Worm (Caenorhabditis elegans) whole organism, mixed stage, embryonic: ENCODE measurements around the gene ccdc-47.

Experiments used
- blmp-1 ChIP-seq: fragments of 150-350 bp; optimal IDR thresholded peaks from 2 replicates; lab custom pipeline; 2014; ENCODE audit warnings: missing biosample characterization, missing genetic modification characterization
- ceh-39 ChIP-seq: fragments of 150-350 bp; optimal IDR thresholded peaks from 2 replicates; lab custom pipeline; 2014; ENCODE audit warnings: missing biosample characterization, missing genetic modification characterization
- ceh-43 ChIP-seq: fragments of 200-800 bp; sonication (Bioruptor generic); optimal IDR thresholded peaks from 2 replicates; lab custom pipeline; 2018; ENCODE audit warnings: mild to moderate bottlenecking, missing genetic modification characterization, moderate library complexity, missing compliant biosample characterization
- ceh-83 ChIP-seq: fragments of 200-800 bp; sonication (Bioruptor generic); optimal IDR thresholded peaks from 2 replicates; lab custom pipeline; 2018; ENCODE audit warnings: mild to moderate bottlenecking, missing genetic modification characterization, missing compliant biosample characterization
- ces-1 ChIP-seq: fragments of 150-350 bp; optimal IDR thresholded peaks from 2 replicates; lab custom pipeline; 2014; ENCODE audit warnings: missing biosample characterization, missing genetic modification reagents, missing genetic modification characterization
- cnd-1 ChIP-seq: fragments of 200-800 bp; sonication (Bioruptor generic); optimal IDR thresholded peaks from 2 replicates; lab custom pipeline; 2018; ENCODE audit warnings: mild to moderate bottlenecking, missing genetic modification characterization, missing compliant biosample characterization
- drap-1 ChIP-seq: fragments of 200-800 bp; sonication (Bioruptor generic); optimal IDR thresholded peaks from 3 replicates; lab custom pipeline; 2018; ENCODE audit warnings: mild to moderate bottlenecking, missing genetic modification characterization, missing compliant biosample characterization
- elt-1 ChIP-seq: sonication (generic microtip); optimal IDR thresholded peaks from 2 replicates; lab custom pipeline; 2017; ENCODE audit warnings: missing genetic modification characterization, mild to moderate bottlenecking, missing compliant biosample characterization, antibody characterized with exemption, moderate library complexity, borderline replicate concordance; ENCODE audit not compliant: insufficient read depth
- flh-1 ChIP-seq: fragments of 200-800 bp; sonication (Bioruptor generic); optimal IDR thresholded peaks from 2 replicates; lab custom pipeline; 2018; ENCODE audit warnings: mild to moderate bottlenecking, missing genetic modification characterization, moderate library complexity, missing compliant biosample characterization
- hlh-1 ChIP-seq: fragments of 150-350 bp; optimal IDR thresholded peaks from 2 replicates; lab custom pipeline; 2014; ENCODE audit warnings: missing biosample characterization, missing genetic modification reagents, missing genetic modification characterization
- lin-13 ChIP-seq: fragments of 150-350 bp; optimal IDR thresholded peaks from 2 replicates; lab custom pipeline; 2014; ENCODE audit warnings: missing biosample characterization, missing genetic modification characterization
- lin-32 ChIP-seq: fragments of 200-800 bp; sonication (Bioruptor generic); optimal IDR thresholded peaks from 2 replicates; lab custom pipeline; 2018; ENCODE audit warnings: mild to moderate bottlenecking, missing genetic modification characterization, missing compliant biosample characterization
- lsy-2 ChIP-seq: fragments of 150-350 bp; optimal IDR thresholded peaks from 2 replicates; lab custom pipeline; 2014; ENCODE audit warnings: missing biosample characterization, missing genetic modification characterization
- mep-1 ChIP-seq: fragments of 150-350 bp; optimal IDR thresholded peaks from 2 replicates; lab custom pipeline; 2017; ENCODE audit warnings: missing biosample characterization, missing genetic modification reagents, missing genetic modification characterization, inconsistent platforms
- mls-2 ChIP-seq: sonication (generic microtip); optimal IDR thresholded peaks from 2 replicates; lab custom pipeline; 2016; ENCODE audit warnings: mild to moderate bottlenecking, missing genetic modification characterization, moderate library complexity, missing compliant biosample characterization
- nhr-12 ChIP-seq: fragments of 150-350 bp; optimal IDR thresholded peaks from 2 replicates; lab custom pipeline; 2014; ENCODE audit warnings: missing biosample characterization, missing genetic modification characterization
- nhr-2 ChIP-seq: fragments of 150-350 bp; optimal IDR thresholded peaks from 2 replicates; lab custom pipeline; 2014; ENCODE audit warnings: missing biosample characterization, missing genetic modification characterization
- nhr-237 ChIP-seq: fragments of 150-350 bp; optimal IDR thresholded peaks from 2 replicates; lab custom pipeline; 2014; ENCODE audit warnings: missing biosample characterization, missing genetic modification characterization
- nhr-28 ChIP-seq: fragments of 150-350 bp; optimal IDR thresholded peaks from 2 replicates; lab custom pipeline; 2014; ENCODE audit warnings: missing biosample characterization, missing genetic modification characterization
- pha-4 ChIP-seq: fragments of 150-350 bp; optimal IDR thresholded peaks from 2 replicates; lab custom pipeline; 2018; ENCODE audit warnings: missing biosample characterization, missing genetic modification reagents, missing genetic modification characterization
- sem-2 ChIP-seq: fragments of 200-800 bp; sonication (Bioruptor generic); optimal IDR thresholded peaks from 2 replicates; lab custom pipeline; 2018; ENCODE audit warnings: mild to moderate bottlenecking, missing genetic modification characterization, missing compliant biosample characterization
- snpc-4 ChIP-seq: fragments of 150-350 bp; optimal IDR thresholded peaks from 2 replicates; lab custom pipeline; 2014; ENCODE audit warnings: missing biosample characterization, missing genetic modification characterization
- sptf-1 ChIP-seq: sonication (generic microtip); optimal IDR thresholded peaks from 2 replicates; lab custom pipeline; 2017; ENCODE audit warnings: mild to moderate bottlenecking, missing genetic modification characterization, moderate library complexity, missing compliant biosample characterization
- tbx-8 ChIP-seq: fragments of 200-800 bp; sonication (Bioruptor generic); optimal IDR thresholded peaks from 2 replicates; lab custom pipeline; 2018; ENCODE audit warnings: mild to moderate bottlenecking, missing genetic modification characterization, moderate library complexity, missing compliant biosample characterization
- unc-120 ChIP-seq: sonication (generic microtip); optimal IDR thresholded peaks from 2 replicates; lab custom pipeline; 2017; ENCODE audit warnings: missing genetic modification characterization, missing compliant biosample characterization; ENCODE audit not compliant: poor library complexity, severe bottlenecking
- unc-39 ChIP-seq: fragments of 150-350 bp; optimal IDR thresholded peaks from 2 replicates; lab custom pipeline; 2014; ENCODE audit warnings: missing biosample characterization, missing genetic modification characterization
- unc-62 ChIP-seq: fragments of 150-350 bp; optimal IDR thresholded peaks from 2 replicates; lab custom pipeline; 2014; ENCODE audit warnings: missing biosample characterization, missing genetic modification reagents, missing genetic modification characterization
- zip-8 ChIP-seq: fragments of 150-350 bp; optimal IDR thresholded peaks from 2 replicates; lab custom pipeline; 2014; ENCODE audit warnings: missing biosample characterization, missing genetic modification characterization
- ztf-11 ChIP-seq: fragments of 150-350 bp; optimal IDR thresholded peaks from 2 replicates; lab custom pipeline; 2014; ENCODE audit warnings: missing biosample characterization, missing genetic modification characterization

Gene ccdc-47

DNA sequence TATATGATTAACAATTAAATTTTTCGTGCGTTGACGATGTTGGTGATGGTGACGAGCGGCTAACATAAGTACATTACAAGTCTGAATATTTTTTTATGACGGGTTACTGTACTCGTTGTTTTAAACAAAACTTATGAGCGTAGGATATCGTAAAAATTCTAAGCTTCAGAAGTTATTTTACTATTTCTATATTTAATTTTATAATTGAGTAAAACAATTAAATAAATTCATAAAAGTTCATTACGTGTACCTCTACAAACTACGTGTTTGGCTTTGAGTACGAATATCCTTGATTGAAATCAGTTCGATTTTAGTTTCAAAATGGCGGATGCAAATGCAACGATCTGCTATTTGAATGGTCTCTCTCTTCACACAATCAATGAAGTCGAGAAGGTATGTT lies 11.4 kb downstream of the ccdc-47 start, which contains the start of gene F37A8.1:
Gene F37A8.1 (plus strand): TSS at position 301 of the 400 bp plus-strand sequence.
- TF ChIP-seq lin-32 (GFP tag; lab: Kevin White, UChicago), result no peak
- no peak for TF ChIP-seq snpc-4
- TF ChIP-seq ces-1, result no peak
- TF ChIP-seq unc-120 (tag; lab: Kevin White, UChicago), result no peak
- TF ChIP-seq unc-62, result no peak

DNA sequence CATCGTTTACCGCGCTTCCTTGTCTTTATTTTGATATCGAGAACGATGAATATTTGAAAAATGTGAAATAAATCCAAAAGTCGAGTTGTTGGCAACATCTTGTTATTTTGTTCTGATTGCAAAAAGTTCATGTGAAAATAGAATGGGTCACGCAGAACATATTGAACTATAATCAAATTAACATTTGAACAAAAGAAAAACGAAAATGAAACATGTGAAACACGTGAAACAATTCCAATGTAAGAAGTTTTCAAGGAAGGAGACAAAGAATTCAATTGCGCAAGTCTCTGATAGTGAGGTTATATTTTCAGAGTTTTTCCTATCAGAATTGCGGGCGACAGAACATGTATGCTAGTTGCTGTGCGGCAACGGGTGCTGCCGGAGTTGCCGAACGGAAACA lies 14.7 kb downstream of the ccdc-47 start, which contains the start of gene F37A8.2:
Gene F37A8.2 (minus strand): TSS at position 101 of the 400 bp plus-strand sequence.
- TF ChIP-seq mep-1 (no peak), ceh-43 (GFP tag; lab: Kevin White, UChicago) (no peak)

DNA sequence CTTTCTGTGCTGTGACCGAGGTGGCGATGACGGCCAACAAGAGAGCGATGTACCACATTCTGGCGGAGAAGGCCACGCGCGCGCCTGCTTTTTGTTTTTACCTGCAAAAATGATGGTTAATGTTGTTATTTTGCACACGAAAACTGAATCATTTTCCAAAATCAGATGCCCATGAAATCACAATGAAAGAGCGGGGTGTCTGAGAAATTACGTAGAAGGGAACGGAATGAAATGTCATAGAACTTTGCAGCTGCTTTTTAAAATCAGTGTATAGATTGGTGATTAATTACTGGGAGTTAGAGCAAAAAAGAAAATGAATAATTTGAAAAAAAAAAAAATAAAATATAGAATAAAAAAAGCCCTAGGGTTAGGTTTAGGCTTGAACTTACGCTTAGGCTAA lies 19.0 kb downstream of the ccdc-47 start, which contains the start of gene npl-10:
Gene npl-10 (minus strand): TSS at position 101 of the 400 bp plus-strand sequence.
- TF ChIP-seq mls-2 (tag; lab: Kevin White, UChicago) (no peak), pha-4 (tag; lab: Kevin White, UChicago) (no peak), nhr-237 (tag; lab: Kevin White, UChicago) (no peak), ceh-39 (tag; lab: Kevin White, UChicago) (no peak), drap-1 (no peak), blmp-1 (tag; lab: Kevin White, UChicago) (no peak), nhr-28 (no peak), flh-1 (GFP tag; lab: Kevin White, UChicago) (no peak), lin-13 (tag; lab: Kevin White, UChicago) (no peak), cnd-1 (tag; lab: Kevin White, UChicago) (no peak), ceh-43 (GFP tag; lab: Kevin White, UChicago) (no peak), hlh-1 (tag; lab: Kevin White, UChicago) (no peak), mep-1 (no peak), tbx-8 (no peak), snpc-4 (no peak), zip-8 (tag; lab: Kevin White, UChicago) (no peak), elt-1 (tag; lab: Kevin White, UChicago) (no peak), nhr-12 (tag; lab: Kevin White, UChicago) (no peak), unc-120 (tag; lab: Kevin White, UChicago) (no peak)
- TF ChIP-seq, all 35 proteins: peak for 0

DNA sequence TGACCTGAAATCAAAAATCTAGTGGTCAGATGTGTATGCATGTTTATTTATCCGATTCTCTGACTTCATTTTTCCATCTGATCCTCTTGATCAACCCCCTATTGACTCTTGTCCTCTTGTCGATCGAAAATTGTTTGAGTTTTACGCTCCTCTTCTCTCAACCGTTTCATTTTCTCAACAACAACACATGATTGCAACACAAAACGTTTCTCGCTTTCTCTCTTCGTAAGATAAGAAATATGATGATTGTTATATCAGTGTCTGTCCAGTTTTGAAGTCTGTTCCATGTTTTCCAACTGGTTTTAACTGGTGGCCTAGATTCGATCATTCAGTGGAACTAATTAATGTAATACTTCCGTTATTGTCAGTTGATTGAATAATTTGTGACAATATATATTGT lies 35.3 kb downstream of the ccdc-47 start:
- TF ChIP-seq mls-2 (tag; lab: Kevin White, UChicago) (no peak), unc-62 (peak; percentile 34), sptf-1 (tag; lab: Kevin White, UChicago) (no peak)

DNA sequence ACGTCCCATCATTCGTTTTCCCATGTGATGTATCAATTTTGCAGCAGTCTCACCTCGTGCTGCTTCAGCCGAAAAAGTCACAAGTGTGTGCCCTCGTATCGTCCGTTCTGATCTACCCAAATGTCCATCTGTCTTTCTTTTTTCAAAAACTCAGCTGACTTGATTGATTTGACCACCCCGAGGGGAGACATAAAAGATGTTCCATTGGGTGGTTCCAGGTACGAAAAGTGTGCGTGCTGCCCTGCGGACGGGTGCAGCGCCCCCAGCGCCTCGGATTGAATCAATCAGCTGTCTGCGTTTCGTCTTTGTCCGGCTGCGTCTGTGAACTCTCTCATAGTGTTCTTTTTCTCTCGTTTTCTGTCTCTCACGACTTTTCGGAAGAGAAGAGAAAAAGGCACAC lies 36.5 kb downstream of the ccdc-47 start:
- TF ChIP-seq unc-120 (tag; lab: Kevin White, UChicago), result peak; percentile 18
- TF ChIP-seq hlh-1 (tag; lab: Kevin White, UChicago), result peak; percentile 21
- peak; percentile 27 for TF ChIP-seq unc-62
- TF ChIP-seq ces-1, result peak; percentile 62
- TF ChIP-seq mls-2 (tag; lab: Kevin White, UChicago), result no peak
- TF ChIP-seq lsy-2 (tag; lab: Kevin White, UChicago), result no peak
- TF ChIP-seq nhr-28, result no peak

DNA sequence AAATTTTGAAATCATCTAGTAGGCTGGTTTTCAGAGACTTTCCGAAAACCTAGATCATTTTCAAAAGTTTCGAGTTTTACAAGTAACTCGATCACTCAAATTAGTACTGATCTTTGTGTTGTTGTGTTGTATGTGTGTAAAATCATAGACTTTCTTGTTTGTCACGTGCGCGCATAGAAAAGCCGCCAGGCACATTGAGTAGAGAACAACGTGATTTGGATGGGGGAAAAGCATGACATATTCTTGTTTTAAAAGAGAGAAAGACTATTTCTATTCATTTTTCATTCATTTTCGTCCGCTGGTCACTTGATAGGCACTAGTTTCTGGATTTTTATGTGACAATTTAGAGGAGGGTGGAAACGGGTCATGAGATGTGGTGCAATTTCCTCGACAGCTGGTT lies 37.5 kb downstream of the ccdc-47 start:
- TF ChIP-seq mep-1 (no peak), blmp-1 (tag; lab: Kevin White, UChicago) (no peak), unc-39 (tag; lab: Kevin White, UChicago) (no peak), nhr-237 (tag; lab: Kevin White, UChicago) (no peak), zip-8 (tag; lab: Kevin White, UChicago) (no peak), sem-2 (no peak), tbx-8 (no peak), flh-1 (GFP tag; lab: Kevin White, UChicago) (no peak), ceh-83 (GFP tag; lab: Kevin White, UChicago) (no peak), ceh-43 (GFP tag; lab: Kevin White, UChicago) (no peak), unc-120 (tag; lab: Kevin White, UChicago) (no peak)

DNA sequence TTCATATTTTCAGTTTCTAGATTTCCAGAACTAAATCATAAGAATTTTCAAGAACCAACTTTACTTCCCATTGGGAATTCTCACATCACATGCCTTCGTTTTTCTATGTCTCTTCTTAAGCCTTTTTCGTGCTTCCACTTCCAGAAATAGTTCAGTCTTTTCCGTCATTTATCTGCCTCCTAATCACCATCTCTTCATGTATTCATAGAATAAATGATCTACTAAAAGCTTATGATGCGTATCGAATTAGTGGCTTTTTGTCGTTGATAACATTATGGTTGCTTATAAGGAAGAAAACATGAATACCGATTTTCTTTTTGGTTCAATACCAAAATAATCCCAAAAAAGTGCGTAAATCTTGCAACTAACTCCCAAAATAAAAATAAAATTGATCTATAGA lies 38.1 kb downstream of the ccdc-47 start:
- TF ChIP-seq mls-2 (tag; lab: Kevin White, UChicago), result no peak
- no peak for TF ChIP-seq lin-13 (tag; lab: Kevin White, UChicago)
- TF ChIP-seq nhr-2, result no peak
- no peak for TF ChIP-seq unc-120 (tag; lab: Kevin White, UChicago)
- TF ChIP-seq nhr-237 (tag; lab: Kevin White, UChicago), result no peak
- TF ChIP-seq nhr-12 (tag; lab: Kevin White, UChicago), result no peak
- no peak for TF ChIP-seq pha-4 (tag; lab: Kevin White, UChicago)
- TF ChIP-seq ceh-83 (GFP tag; lab: Kevin White, UChicago), result no peak
- TF ChIP-seq unc-39 (tag; lab: Kevin White, UChicago), result no peak
- TF ChIP-seq ztf-11 (tag; lab: Kevin White, UChicago), result no peak
- TF ChIP-seq mep-1, result no peak
- TF ChIP-seq, all 35 proteins: peak for 0
